Fruit fly (Drosophila melanogaster): ENCODE results near the gene Tim9b.

DNA sequence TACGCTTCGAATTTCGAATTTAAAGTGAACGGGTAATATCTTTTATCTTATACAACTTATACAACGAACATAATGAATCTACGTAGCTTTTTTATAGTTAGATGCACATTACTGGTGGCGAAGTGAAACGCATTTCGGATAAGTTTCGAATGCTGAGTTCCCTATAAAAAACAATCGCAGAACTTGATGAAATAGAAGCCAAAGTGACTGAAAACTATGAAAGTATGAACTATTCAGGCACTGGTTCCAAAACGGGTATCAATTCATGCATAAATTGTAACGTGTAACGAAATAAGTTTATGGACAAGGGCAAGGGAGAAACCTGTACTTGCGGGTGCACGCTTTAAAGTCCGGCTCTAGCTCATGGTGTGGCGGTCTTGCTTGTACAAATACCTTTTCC is 22.5 kb downstream of the Tim9b start:
- TF ChIP-seq OdsH (GFP tag; optimal IDR thresholded peaks at IDR 0.05), result no peak
- TF ChIP-seq usp (GFP tag; optimal IDR thresholded peaks at IDR 0.05), result no peak
- no peak for TF ChIP-seq Dif (GFP tag; optimal IDR thresholded peaks at IDR 0.05; ENCODE audit: partially characterized antibody)
- no peak for TF ChIP-seq Jra (GFP tag; optimal IDR thresholded peaks at IDR 0.05)
- no peak for TF ChIP-seq woc (GFP tag; optimal IDR thresholded peaks at IDR 0.05)

All from whole organism, wandering third instar larva.